Worm (Caenorhabditis elegans) whole organism, young adult: ENCODE results near the gene pitr-6.

Experiments used
- B0035.1 ChIP-seq: sonication (generic microtip); optimal IDR thresholded peaks from 2 replicates; lab custom pipeline; 2016; ENCODE audit warnings: missing genetic modification characterization, mild to moderate bottlenecking, missing compliant biosample characterization, missing genotype, missing genetic modification reagents
- C06A6.2 ChIP-seq: fragments of 200-800 bp; sonication (Bioruptor generic); conservative IDR thresholded peaks from 2 replicates; pipeline ENCODE4 v1.3.6; 2022; ENCODE audit warnings: missing genetic modification characterization, missing compliant biosample characterization
- C17E4.6 ChIP-seq: fragments of 200-800 bp; sonication (Bioruptor generic); IDR thresholded peaks from 2 replicates; pipeline ENCODE4 v1.3.6; 2022; ENCODE audit warnings: missing genetic modification reagents, missing genetic modification characterization, missing compliant biosample characterization
- D2030.7 ChIP-seq: fragments of 200-800 bp; sonication (Bioruptor generic); IDR thresholded peaks from 2 replicates; pipeline ENCODE4 v1.3.6; 2022; ENCODE audit warnings: missing genetic modification reagents, missing genetic modification characterization, missing compliant biosample characterization
- F10E7.11 ChIP-seq: sonication (generic microtip); optimal IDR thresholded peaks from 2 replicates; lab custom pipeline; 2017; ENCODE audit warnings: mild to moderate bottlenecking, missing genetic modification characterization, moderate library complexity, missing compliant biosample characterization
- F37B4.10 ChIP-seq: fragments of 200-800 bp; sonication (Bioruptor generic); IDR thresholded peaks from 2 replicates; pipeline ENCODE4 v1.3.6; 2022; ENCODE audit warnings: missing genetic modification characterization, missing compliant biosample characterization
- F49E8.2 ChIP-seq: sonication (generic microtip); optimal IDR thresholded peaks from 3 replicates; lab custom pipeline; 2017; ENCODE audit warnings: missing genetic modification characterization, mild to moderate bottlenecking, missing compliant biosample characterization, antibody characterized with exemption, moderate library complexity; ENCODE audit not compliant: insufficient read depth
- F57A8.1 ChIP-seq: fragments of 200-800 bp; sonication (Bioruptor generic); optimal IDR thresholded peaks from 2 replicates; lab custom pipeline; 2018; ENCODE audit warnings: mild to moderate bottlenecking, missing genetic modification characterization, moderate library complexity, missing compliant biosample characterization
- Y53F4B.3 ChIP-seq: fragments of 200-800 bp; sonication (Bioruptor generic); IDR thresholded peaks from 2 replicates; pipeline ENCODE4 v1.3.6; 2022; ENCODE audit warnings: missing genetic modification reagents, missing genetic modification characterization, missing compliant biosample characterization
- ZK185.1 ChIP-seq: sonication (generic microtip); optimal IDR thresholded peaks from 2 replicates; lab custom pipeline; 2016; ENCODE audit warnings: mild to moderate bottlenecking, missing genetic modification characterization, missing compliant biosample characterization; ENCODE audit not compliant: poor library complexity, severe bottlenecking
- aptf-2 ChIP-seq: fragments of 200-800 bp; sonication (Bioruptor generic); conservative IDR thresholded peaks from 2 replicates; pipeline ENCODE4 v1.3.6; 2022; ENCODE audit warnings: missing genetic modification reagents, missing genetic modification characterization, missing compliant biosample characterization
- attf-5 ChIP-seq: fragments of 200-800 bp; sonication (Bioruptor generic); optimal IDR thresholded peaks from 2 replicates; lab custom pipeline; 2018; ENCODE audit warnings: mild to moderate bottlenecking, missing genetic modification characterization, missing compliant biosample characterization
- cebp-1 ChIP-seq, 2 experiments: fragments of 200-800 bp in 1 of 2; sonication (Bioruptor generic) in 1 of 2; sonication (generic microtip) in 1 of 2; IDR thresholded peaks in 1 of 2; optimal IDR thresholded peaks in 1 of 2; 2 replicates each; pipeline versions ENCODE4 v1.3.6 to Lab custom; 2017 to 2022; ENCODE audit warnings: missing compliant biosample characterization in 2 of 2, missing genetic modification characterization in 2 of 2, mild to moderate bottlenecking in 1 of 2, missing genetic modification reagents in 1 of 2, moderate library complexity in 1 of 2
- cebp-2 ChIP-seq: fragments of 200-800 bp; sonication (Bioruptor generic); IDR thresholded peaks from 2 replicates; pipeline ENCODE4 v1.3.6; 2022; ENCODE audit warnings: missing genetic modification characterization, missing compliant biosample characterization
- ceh-79 ChIP-seq: sonication (generic microtip); optimal IDR thresholded peaks from 2 replicates; lab custom pipeline; 2017; ENCODE audit warnings: mild to moderate bottlenecking, missing genetic modification characterization, missing compliant biosample characterization
- egrh-3 ChIP-seq: fragments of 200-800 bp; sonication (Bioruptor generic); IDR thresholded peaks from 2 replicates; pipeline ENCODE4 v1.3.6; 2022; ENCODE audit warnings: missing genetic modification reagents, missing genetic modification characterization, missing compliant biosample characterization
- gei-17 ChIP-seq: fragments of 200-800 bp; sonication (Bioruptor generic); optimal IDR thresholded peaks from 2 replicates; lab custom pipeline; 2018; ENCODE audit warnings: mild to moderate bottlenecking, missing genetic modification characterization, missing compliant biosample characterization
- him-1 ChIP-seq: sonication (generic microtip); optimal IDR thresholded peaks from 2 replicates; lab custom pipeline; 2016; ENCODE audit warnings: missing genotype, missing genetic modification reagents, missing genetic modification characterization, missing compliant biosample characterization
- hrde-1 ChIP-seq: sonication (generic microtip); optimal IDR thresholded peaks from 2 replicates; lab custom pipeline; 2016; ENCODE audit warnings: missing genetic modification characterization, mild to moderate bottlenecking, missing compliant biosample characterization, moderate library complexity, missing genotype, missing genetic modification reagents, borderline replicate concordance
- lag-1 ChIP-seq: fragments of 200-800 bp; sonication (Bioruptor generic); IDR thresholded peaks from 2 replicates; pipeline ENCODE4 v1.3.6; 2022; ENCODE audit warnings: missing genetic modification reagents, missing genetic modification characterization, missing compliant biosample characterization
- let-526 ChIP-seq: fragments of 200-800 bp; sonication (Bioruptor generic); IDR thresholded peaks from 2 replicates; pipeline ENCODE4 v1.3.6; 2022; ENCODE audit warnings: missing genetic modification reagents, missing genetic modification characterization, missing compliant biosample characterization
- lin-40 ChIP-seq: sonication (generic microtip); optimal IDR thresholded peaks from 2 replicates; lab custom pipeline; 2016; ENCODE audit warnings: missing genetic modification characterization, mild to moderate bottlenecking, missing compliant biosample characterization, missing genotype, missing genetic modification reagents
- lir-1 ChIP-seq: fragments of 200-800 bp; sonication (Bioruptor generic); conservative IDR thresholded peaks from 2 replicates; pipeline ENCODE4 v1.3.6; 2022; ENCODE audit warnings: missing genetic modification reagents, missing genetic modification characterization, missing compliant biosample characterization
- lsy-27 ChIP-seq: sonication (generic microtip); optimal IDR thresholded peaks from 2 replicates; lab custom pipeline; 2017; ENCODE audit warnings: missing genetic modification characterization, mild to moderate bottlenecking, missing compliant biosample characterization, antibody characterized with exemption, missing genotype, borderline replicate concordance; ENCODE audit not compliant: insufficient read depth
- madf-3 ChIP-seq: fragments of 200-800 bp; sonication (Bioruptor generic); IDR thresholded peaks from 2 replicates; pipeline ENCODE4 v1.3.6; 2022; ENCODE audit warnings: missing genetic modification reagents, missing genetic modification characterization, missing compliant biosample characterization
- mcd-1 ChIP-seq: fragments of 200-800 bp; sonication (Bioruptor generic); IDR thresholded peaks from 2 replicates; pipeline ENCODE4 v1.3.6; 2022; ENCODE audit warnings: missing genetic modification reagents, missing genetic modification characterization, missing compliant biosample characterization
- mxl-1 ChIP-seq: sonication (generic microtip); optimal IDR thresholded peaks from 2 replicates; lab custom pipeline; 2016; ENCODE audit warnings: missing genetic modification characterization, missing compliant biosample characterization
- nfyb-1 ChIP-seq: fragments of 200-800 bp; sonication (Bioruptor generic); IDR thresholded peaks from 2 replicates; pipeline ENCODE4 v1.3.6; 2022; ENCODE audit warnings: missing genetic modification reagents, missing genetic modification characterization, missing compliant biosample characterization
- nhr-80 ChIP-seq: sonication (generic microtip); optimal IDR thresholded peaks from 2 replicates; lab custom pipeline; 2016; ENCODE audit warnings: missing genetic modification characterization, missing compliant biosample characterization
- pbrm-1 ChIP-seq: fragments of 200-800 bp; sonication (Bioruptor generic); IDR thresholded peaks from 2 replicates; pipeline ENCODE4 v1.3.6; 2022; ENCODE audit warnings: missing genetic modification reagents, missing genetic modification characterization, missing compliant biosample characterization
- pha-4 ChIP-seq: fragments of 150-350 bp; sonication (generic microtip); optimal IDR thresholded peaks from 2 replicates; lab custom pipeline; 2014; ENCODE audit warnings: missing biosample characterization, missing genetic modification reagents, missing genetic modification characterization
- rcor-1 ChIP-seq: fragments of 200-800 bp; sonication (Bioruptor generic); IDR thresholded peaks from 2 replicates; pipeline ENCODE4 v1.3.6; 2022; ENCODE audit warnings: missing genetic modification reagents, missing genetic modification characterization, missing compliant biosample characterization
- snpc-1.1 ChIP-seq: sonication (generic microtip); optimal IDR thresholded peaks from 2 replicates; lab custom pipeline; 2017; ENCODE audit warnings: missing genetic modification characterization, mild to moderate bottlenecking, missing compliant biosample characterization, antibody characterized with exemption, moderate library complexity, missing genotype, missing genetic modification reagents; ENCODE audit not compliant: insufficient read depth
- snpc-1.3 ChIP-seq: sonication (generic microtip); optimal IDR thresholded peaks from 2 replicates; lab custom pipeline; 2017; ENCODE audit warnings: missing genetic modification characterization, mild to moderate bottlenecking, missing compliant biosample characterization, antibody characterized with exemption, moderate library complexity, missing genotype, missing genetic modification reagents; ENCODE audit not compliant: insufficient read depth
- snpc-4 ChIP-seq, 5 experiments: fragments of 150-350 bp in 1 of 5; sonication (generic microtip) in 4 of 5; optimal IDR thresholded peaks; 2 replicates each; lab custom pipeline; 2014 to 2018; ENCODE audit warnings: missing genetic modification characterization in 5 of 5, missing biosample characterization in 3 of 5, antibody characterized with exemption in 2 of 5, mild to moderate bottlenecking in 2 of 5, missing compliant biosample characterization in 2 of 5, missing genotype in 2 of 5, moderate library complexity in 2 of 5, missing genetic modification reagents in 1 of 5
- sptf-2 ChIP-seq: fragments of 200-800 bp; sonication (Bioruptor generic); optimal IDR thresholded peaks from 2 replicates; lab custom pipeline; 2018; ENCODE audit warnings: mild to moderate bottlenecking, missing genetic modification characterization, missing compliant biosample characterization
- tbp1 ChIP-seq: fragments of 200-800 bp; sonication (Bioruptor generic); optimal IDR thresholded peaks from 2 replicates; lab custom pipeline; 2018; ENCODE audit warnings: mild to moderate bottlenecking, missing genetic modification characterization, missing compliant biosample characterization
- unc-62 ChIP-seq: fragments of 150-350 bp; optimal IDR thresholded peaks from 2 replicates; lab custom pipeline; 2014; ENCODE audit warnings: missing biosample characterization, missing genetic modification reagents, missing genetic modification characterization
- zfh-2 ChIP-seq: fragments of 200-800 bp; sonication (Bioruptor generic); conservative IDR thresholded peaks from 2 replicates; pipeline ENCODE4 v1.3.6; 2022; ENCODE audit warnings: missing genetic modification reagents, missing genetic modification characterization, missing compliant biosample characterization
- ztf-18 ChIP-seq: sonication (generic microtip); optimal IDR thresholded peaks from 2 replicates; lab custom pipeline; 2016; ENCODE audit warnings: missing genotype, mild to moderate bottlenecking, missing genetic modification characterization, missing compliant biosample characterization
- ztf-22 ChIP-seq: fragments of 200-800 bp; sonication (Bioruptor generic); optimal IDR thresholded peaks from 2 replicates; lab custom pipeline; 2018; ENCODE audit warnings: mild to moderate bottlenecking, missing genetic modification characterization, moderate library complexity, missing compliant biosample characterization
- ztf-26 ChIP-seq: sonication (generic microtip); optimal IDR thresholded peaks from 2 replicates; lab custom pipeline; 2017; ENCODE audit warnings: missing genetic modification characterization, missing compliant biosample characterization
- ztf-3 ChIP-seq: fragments of 200-800 bp; sonication (Bioruptor generic); optimal IDR thresholded peaks from 2 replicates; lab custom pipeline; 2018; ENCODE audit warnings: mild to moderate bottlenecking, missing genetic modification characterization, missing compliant biosample characterization

Gene pitr-6

ce11 chrII:12494067-12494477, 48.9 kb downstream of the pitr-6 start:
- no peak for TF ChIP-seq snpc-4 (GFP tag; optimal IDR thresholded peaks at IDR 0.05; lab: Kevin White, UChicago)
- TF ChIP-seq snpc-4 (tag; optimal IDR thresholded peaks at IDR 0.05; lab: Kevin White, UChicago): no peak
- peak; percentile 74 for TF ChIP-seq zfh-2
- TF ChIP-seq snpc-1.3 (tag; lab: Kevin White, UChicago): no peak
- no peak for TF ChIP-seq D2030.7 (GFP tag; lab: Robert Waterston, UW)
- TF ChIP-seq him-1: no peak
- peak; percentile 97 for TF ChIP-seq egrh-3 (GFP tag; lab: Robert Waterston, UW)
- no peak for TF ChIP-seq F10E7.11
- no peak for TF ChIP-seq F57A8.1 (GFP tag; lab: Kevin White, UChicago)
- TF ChIP-seq nfyb-1: no peak
- no peak for TF ChIP-seq F49E8.2 (tag; lab: Kevin White, UChicago)
- no peak for TF ChIP-seq sptf-2
- TF ChIP-seq snpc-1.1 (tag; lab: Kevin White, UChicago): no peak
- TF ChIP-seq mxl-1 (tag; lab: Kevin White, UChicago): no peak
- TF ChIP-seq madf-3 (GFP tag; lab: Robert Waterston, UW): no peak
- 0 out of 2 replicates have a peak, but pooled peaks have one; percentile 4 for TF ChIP-seq cebp-2
- 0 out of 2 replicates have a peak, but pooled peaks have one; percentile 71 for TF ChIP-seq F37B4.10
- TF ChIP-seq C17E4.6 (GFP tag; lab: Robert Waterston, UW): no peak
- TF ChIP-seq lag-1 (GFP tag; lab: Robert Waterston, UW): no peak
- TF ChIP-seq ztf-3 (GFP tag; lab: Kevin White, UChicago): no peak
- no peak for TF ChIP-seq ZK185.1 (tag; lab: Kevin White, UChicago)
- TF ChIP-seq ztf-18 (tag; lab: Kevin White, UChicago): no peak

ce11 chrII:12494556-12495131, 49.5 kb downstream of the pitr-6 start, which contains the start of gene col-85:
Gene col-85 (minus strand): TSS chrII:12495095.
- TF ChIP-seq lin-40 (no peak), ztf-22 (GFP tag; lab: Kevin White, UChicago) (no peak), lsy-27 (tag; lab: Kevin White, UChicago) (peak; percentile 29), ceh-79 (tag; lab: Kevin White, UChicago) (peak; percentile 23), C17E4.6 (GFP tag; lab: Robert Waterston, UW) (no peak), F57A8.1 (GFP tag; lab: Kevin White, UChicago) (peak; percentile 43), nhr-80 (peak; percentile 39), snpc-1.3 (tag; lab: Kevin White, UChicago) (peak; percentile 87), cebp-1 (GFP tag; IDR thresholded peaks at IDR 0.05; lab: Robert Waterston, UW) (no peak), cebp-1 (tag; optimal IDR thresholded peaks at IDR 0.05; lab: Kevin White, UChicago) (peak; percentile 81), tbp1 (GFP tag; lab: Kevin White, UChicago) (peak; percentile 95), rcor-1 (GFP tag; lab: Robert Waterston, UW) (peak; percentile 85), pbrm-1 (GFP tag; lab: Robert Waterston, UW) (peak; percentile 92), pha-4 (tag; lab: Kevin White, UChicago) (no peak), C06A6.2 (GFP tag; lab: Robert Waterston, UW) (0 out of 2 replicates have a peak, but pooled peaks have one; percentile 35), aptf-2 (GFP tag; lab: Robert Waterston, UW) (0 out of 2 replicates have a peak, but pooled peaks have one; percentile 34), sptf-2 (peak; percentile 42), attf-5 (GFP tag; lab: Kevin White, UChicago) (peak; percentile 84), ztf-26 (tag; lab: Kevin White, UChicago) (peak; percentile 80), lir-1 (GFP tag; lab: Robert Waterston, UW) (peak; percentile 58), unc-62 (GFP tag; lab: Kevin White, UChicago) (no peak), hrde-1 (tag; lab: Kevin White, UChicago) (peak; percentile 74), gei-17 (GFP tag; lab: Kevin White, UChicago) (peak; percentile 5), let-526 (GFP tag; lab: Robert Waterston, UW) (0 out of 2 replicates have a peak, but pooled peaks have one; percentile 35), mcd-1 (GFP tag; lab: Robert Waterston, UW) (peak; percentile 86), B0035.1 (tag; lab: Kevin White, UChicago) (peak; percentile 72), egrh-3 (GFP tag; lab: Robert Waterston, UW) (no peak), Y53F4B.3 (no peak; the same call in 1 of the 2 replicates), mxl-1 (tag; lab: Kevin White, UChicago) (peak; percentile 88)
